Fruit fly (Drosophila melanogaster) whole organism, embryonic: ENCODE measurements around the gene MAGE.

Experiments used
- ATbp ChIP-seq: fragments of 200-800 bp; sonication (Bioruptor generic); optimal IDR thresholded peaks from 2 replicates; lab custom pipeline; 2017; ENCODE audit warnings: missing biosample characterization, mild to moderate bottlenecking, missing genetic modification characterization, missing genetic modification reagents
- Asciz ChIP-seq: fragments of 200-800 bp; sonication (Bioruptor generic); optimal IDR thresholded peaks from 2 replicates; lab custom pipeline; 2017; ENCODE audit warnings: missing biosample characterization, mild to moderate bottlenecking, missing genetic modification characterization, missing genetic modification reagents
- C15 ChIP-seq: fragments of 200-800 bp; sonication (Bioruptor generic); IDR thresholded peaks from 3 replicates; pipeline ENCODE4 v1.3.6; 2022; ENCODE audit warnings: missing biosample characterization, missing genetic modification characterization
- CG10267 ChIP-seq: fragments of 200-800 bp; sonication (Bioruptor generic); optimal IDR thresholded peaks from 2 replicates; lab custom pipeline; 2018; ENCODE audit warnings: missing biosample characterization, mild to moderate bottlenecking, missing genetic modification characterization, moderate library complexity
- CG10462 ChIP-seq: fragments of 200-800 bp; sonication (Bioruptor generic); optimal IDR thresholded peaks from 2 replicates; lab custom pipeline; 2016; ENCODE audit warnings: missing biosample characterization, missing genetic modification characterization
- CG10543 ChIP-seq: fragments of 200-800 bp; sonication (Bioruptor generic); optimal IDR thresholded peaks from 3 replicates; lab custom pipeline; 2017; ENCODE audit warnings: missing biosample characterization, mild to moderate bottlenecking, missing genetic modification characterization, moderate library complexity
- CG12236 ChIP-seq: fragments of 200-800 bp; sonication (Bioruptor generic); optimal IDR thresholded peaks from 2 replicates; lab custom pipeline; 2016; ENCODE audit warnings: missing biosample characterization, missing genetic modification characterization
- CG12391 ChIP-seq: fragments of 200-800 bp; sonication (Bioruptor generic); optimal IDR thresholded peaks from 3 replicates; lab custom pipeline; 2018; ENCODE audit warnings: missing biosample characterization, mild to moderate bottlenecking, missing genetic modification characterization, moderate library complexity
- CG13123 ChIP-seq: fragments of 200-800 bp; sonication (Bioruptor generic); optimal IDR thresholded peaks from 2 replicates; lab custom pipeline; 2016; ENCODE audit warnings: missing biosample characterization, missing genetic modification characterization
- CG14710 ChIP-seq: fragments of 200-800 bp; sonication (Bioruptor generic); optimal IDR thresholded peaks from 3 replicates; lab custom pipeline; 2019; ENCODE audit warnings: missing biosample characterization, mild to moderate bottlenecking, missing genetic modification characterization, moderate library complexity
- CG17361 ChIP-seq: fragments of 200-800 bp; sonication (Bioruptor generic); IDR thresholded peaks from 3 replicates; pipeline ENCODE4 v1.3.6; 2022; ENCODE audit warnings: missing biosample characterization, missing genetic modification characterization
- CG18619 ChIP-seq: fragments of 200-800 bp; sonication (Bioruptor generic); optimal IDR thresholded peaks from 3 replicates; lab custom pipeline; 2017; ENCODE audit warnings: missing biosample characterization, mild to moderate bottlenecking, missing genetic modification characterization
- CG18764 ChIP-seq: fragments of 200-800 bp; sonication (Bioruptor generic); optimal IDR thresholded peaks from 3 replicates; lab custom pipeline; 2016; ENCODE audit warnings: missing biosample characterization, missing genetic modification characterization
- CG2116 ChIP-seq: fragments of 200-800 bp; sonication (Bioruptor generic); optimal IDR thresholded peaks from 3 replicates; lab custom pipeline; 2018; ENCODE audit warnings: missing biosample characterization, mild to moderate bottlenecking, missing genetic modification characterization
- CG2199 ChIP-seq: fragments of 200-800 bp; sonication (Bioruptor generic); IDR thresholded peaks from 3 replicates; pipeline ENCODE4 v1.3.6; 2022; ENCODE audit warnings: missing biosample characterization, missing genetic modification characterization
- CG34376 ChIP-seq: fragments of 200-800 bp; sonication (Bioruptor generic); optimal IDR thresholded peaks from 2 replicates; lab custom pipeline; 2018; ENCODE audit warnings: missing biosample characterization, mild to moderate bottlenecking, missing genetic modification characterization
- CG4424 ChIP-seq: fragments of 200-800 bp; sonication (Bioruptor generic); optimal IDR thresholded peaks from 3 replicates; lab custom pipeline; 2016; ENCODE audit warnings: missing biosample characterization, missing genetic modification characterization
- CG4617 ChIP-seq: fragments of 200-800 bp; sonication (Bioruptor generic); optimal IDR thresholded peaks from 3 replicates; lab custom pipeline; 2016; ENCODE audit warnings: missing biosample characterization, missing genetic modification characterization, borderline replicate concordance
- CG5953 ChIP-seq: fragments of 200-800 bp; sonication (Bioruptor generic); IDR thresholded peaks from 2 replicates; pipeline ENCODE4 v1.3.6; 2022; ENCODE audit warnings: missing biosample characterization, missing genetic modification characterization
- CG6683 ChIP-seq: fragments of 200-800 bp; sonication (Bioruptor generic); optimal IDR thresholded peaks from 2 replicates; lab custom pipeline; 2017; ENCODE audit warnings: missing biosample characterization, mild to moderate bottlenecking, missing genetic modification characterization, missing genetic modification reagents
- CG8924 ChIP-seq: fragments of 200-800 bp; optimal IDR thresholded peaks from 3 replicates; lab custom pipeline; 2019; ENCODE audit warnings: missing biosample characterization, mild to moderate bottlenecking, missing genetic modification characterization, moderate library complexity
- Chrac-16 ChIP-seq: fragments of 200-800 bp; sonication (Bioruptor generic); optimal IDR thresholded peaks from 3 replicates; lab custom pipeline; 2016; ENCODE audit warnings: missing biosample characterization, missing genetic modification characterization
- ERR ChIP-seq: fragments of 200-800 bp; sonication (Bioruptor generic); optimal IDR thresholded peaks from 2 replicates; lab custom pipeline; 2016; ENCODE audit warnings: missing biosample characterization, missing genetic modification characterization
- Gug ChIP-seq: fragments of 200-800 bp; sonication (Bioruptor generic); IDR thresholded peaks from 4 replicates; pipeline ENCODE4 v1.3.6; 2022; ENCODE audit warnings: missing biosample characterization, missing genetic modification characterization
- Hr3 ChIP-seq: fragments of 200-800 bp; sonication (Bioruptor generic); optimal IDR thresholded peaks from 3 replicates; lab custom pipeline; 2016; ENCODE audit warnings: missing biosample characterization, missing genetic modification characterization
- Hsf ChIP-seq: fragments of 200-800 bp; sonication (Bioruptor generic); optimal IDR thresholded peaks from 3 replicates; lab custom pipeline; 2016; ENCODE audit warnings: missing biosample characterization, missing genetic modification characterization
- Med ChIP-seq: fragments of 200-800 bp; sonication (Bioruptor generic); peaks from one replicate; lab custom pipeline; 2016; ENCODE audit warnings: missing biosample characterization, missing genetic modification characterization, mild to moderate bottlenecking, inconsistent platforms, moderate library complexity
- NfI ChIP-seq: fragments of 200-800 bp; sonication (Bioruptor generic); optimal IDR thresholded peaks from 3 replicates; lab custom pipeline; 2018; ENCODE audit warnings: missing biosample characterization, mild to moderate bottlenecking, missing genetic modification characterization, moderate library complexity
- Pdp1 ChIP-seq, 2 experiments: fragments of 200-800 bp; sonication (Bioruptor generic); optimal IDR thresholded peaks; 3 replicates each; lab custom pipeline; 2016; ENCODE audit warnings: missing biosample characterization in 2 of 2, missing genetic modification characterization in 2 of 2, mild to moderate bottlenecking in 1 of 2, moderate library complexity in 1 of 2
- Scr ChIP-seq: fragments of 200-800 bp; sonication (Bioruptor generic); IDR thresholded peaks from 2 replicates; pipeline ENCODE4 v1.3.6; 2022; ENCODE audit warnings: missing biosample characterization, missing genetic modification characterization; ENCODE audit not compliant: partially characterized antibody
- Taf1 ChIP-seq: fragments of 200-800 bp; sonication (Bioruptor generic); IDR thresholded peaks from 2 replicates; pipeline ENCODE4 v1.3.6; 2022; ENCODE audit warnings: missing biosample characterization, missing genetic modification characterization
- ac ChIP-seq: fragments of 200-800 bp; sonication (Bioruptor generic); optimal IDR thresholded peaks from 3 replicates; lab custom pipeline; 2017; ENCODE audit warnings: missing biosample characterization, mild to moderate bottlenecking, missing genetic modification characterization
- ara ChIP-seq: fragments of 200-800 bp; sonication (Bioruptor generic); IDR thresholded peaks from 2 replicates; pipeline ENCODE4 v1.3.6; 2022; ENCODE audit warnings: missing biosample characterization, missing genetic modification characterization
- bbx ChIP-seq: fragments of 200-800 bp; sonication (Bioruptor generic); IDR thresholded peaks from 2 replicates; pipeline ENCODE4 v1.3.6; 2022; ENCODE audit warnings: missing biosample characterization, missing genetic modification characterization; ENCODE audit not compliant: partially characterized antibody
- bcd ChIP-seq: fragments of 200-800 bp; sonication (Bioruptor generic); optimal IDR thresholded peaks from 2 replicates; lab custom pipeline; 2017; ENCODE audit warnings: missing biosample characterization, mild to moderate bottlenecking, missing genetic modification characterization
- chm ChIP-seq: fragments of 200-800 bp; sonication (Bioruptor generic); IDR thresholded peaks from 2 replicates; pipeline ENCODE4 v1.3.6; 2022; ENCODE audit warnings: missing biosample characterization, missing genetic modification characterization
- croc ChIP-seq: fragments of 200-800 bp; sonication (Bioruptor generic); conservative IDR thresholded peaks from 3 replicates; pipeline ENCODE4 v1.3.6; 2022; ENCODE audit warnings: missing biosample characterization, missing genetic modification characterization
- esg ChIP-seq: fragments of 200-800 bp; sonication (Bioruptor generic); conservative IDR thresholded peaks from 2 replicates; pipeline ENCODE4 v1.3.6; 2022; ENCODE audit warnings: missing biosample characterization, missing genetic modification characterization
- ftz-f1 ChIP-seq: fragments of 200-800 bp; sonication (Bioruptor generic); optimal IDR thresholded peaks from 2 replicates; lab custom pipeline; 2016; ENCODE audit warnings: missing biosample characterization, missing genetic modification characterization
- gfzf ChIP-seq: fragments of 200-800 bp; sonication (Bioruptor generic); optimal IDR thresholded peaks from 2 replicates; lab custom pipeline; 2016; ENCODE audit warnings: missing biosample characterization, mild to moderate bottlenecking, missing genetic modification characterization, moderate library complexity
- ken ChIP-seq: fragments of 200-800 bp; sonication (Bioruptor generic); IDR thresholded peaks from 3 replicates; pipeline ENCODE4 v1.3.6; 2022; ENCODE audit warnings: missing biosample characterization, missing genetic modification characterization
- mam ChIP-seq: fragments of 200-800 bp; sonication (Bioruptor generic); optimal IDR thresholded peaks from 3 replicates; lab custom pipeline; 2016; ENCODE audit warnings: missing biosample characterization, missing genetic modification characterization
- mirr ChIP-seq: fragments of 200-800 bp; sonication (Bioruptor generic); optimal IDR thresholded peaks from 3 replicates; lab custom pipeline; 2018; ENCODE audit warnings: missing biosample characterization, mild to moderate bottlenecking, missing genetic modification characterization
- nerfin-2 ChIP-seq: fragments of 200-800 bp; sonication (Bioruptor generic); IDR thresholded peaks from 2 replicates; pipeline ENCODE4 v1.3.6; 2022; ENCODE audit warnings: missing biosample characterization, missing genetic modification characterization; ENCODE audit not compliant: partially characterized antibody
- otp ChIP-seq: fragments of 200-800 bp; sonication (Bioruptor generic); IDR thresholded peaks from 3 replicates; pipeline ENCODE4, ENCODE4 v1.3.6; 2022; ENCODE audit warnings: missing biosample characterization, missing genetic modification characterization
- pzg ChIP-seq: fragments of 200-800 bp; sonication (Bioruptor generic); optimal IDR thresholded peaks from 3 replicates; lab custom pipeline; 2018; ENCODE audit warnings: missing biosample characterization, mild to moderate bottlenecking, missing genetic modification characterization, moderate library complexity
- wor ChIP-seq: fragments of 200-800 bp; sonication (Bioruptor generic); IDR thresholded peaks from 2 replicates; pipeline ENCODE4 v1.3.6; 2022; ENCODE audit warnings: missing biosample characterization, missing genetic modification characterization
- zen2 ChIP-seq: fragments of 200-800 bp; sonication (Bioruptor generic); IDR thresholded peaks from 3 replicates; pipeline ENCODE4 v1.3.6; 2022; ENCODE audit warnings: missing biosample characterization, missing genetic modification characterization; ENCODE audit not compliant: partially characterized antibody
- zf30C ChIP-seq: fragments of 200-800 bp; sonication (Bioruptor generic); optimal IDR thresholded peaks from 3 replicates; lab custom pipeline; 2018; ENCODE audit warnings: missing biosample characterization, mild to moderate bottlenecking, missing genetic modification characterization

The MAGE gene

dm6 chr3R:7186242-7187092 is 31.5 kb upstream of the MAGE start, which contains the start of the genes CG10055 and lap (continued):
- TF ChIP-seq Chrac-16 (GFP tag; lab: Kevin White, UChicago) (no peak), mam (GFP tag; lab: Kevin White, UChicago) (no peak), bbx (GFP tag; lab: Robert Waterston, UW) (peak; percentile 47; the same call in 1 of the 2 replicates), esg (GFP tag; lab: Robert Waterston, UW) (no peak), nerfin-2 (GFP tag; lab: Robert Waterston, UW) (no peak), CG2199 (GFP tag; lab: Robert Waterston, UW) (no peak), Hsf (GFP tag; lab: Kevin White, UChicago) (no peak), wor (no peak), bcd (GFP tag; lab: Kevin White, UChicago) (no peak), chm (GFP tag; lab: Robert Waterston, UW) (no peak), Gug (GFP tag; lab: Robert Waterston, UW) (no peak), ERR (GFP tag; lab: Kevin White, UChicago) (no peak), Taf1 (GFP tag; lab: Robert Waterston, UW) (no peak), CG10543 (GFP tag; lab: Kevin White, UChicago) (no peak), CG5953 (GFP tag; lab: Robert Waterston, UW) (no peak), ac (GFP tag; lab: Kevin White, UChicago) (no peak), zen2 (GFP tag; lab: Robert Waterston, UW) (no peak), ftz-f1 (no peak), croc (GFP tag; lab: Robert Waterston, UW) (no peak), C15 (GFP tag; lab: Robert Waterston, UW) (no peak), CG10462 (no peak), CG4617 (GFP tag; lab: Kevin White, UChicago) (peak; percentile 65), pzg (GFP tag; lab: Kevin White, UChicago) (peak; percentile 73), otp (no peak), CG6683 (GFP tag; lab: Kevin White, UChicago) (no peak), ara (GFP tag; lab: Robert Waterston, UW) (no peak), Med (GFP tag; lab: Kevin White, UChicago) (peak; percentile 74), NfI (GFP tag; lab: Kevin White, UChicago) (peak; percentile 11), CG4424 (GFP tag; lab: Kevin White, UChicago) (no peak), CG34376 (GFP tag; lab: Kevin White, UChicago) (no peak), CG18619 (GFP tag; lab: Kevin White, UChicago) (no peak), CG8924 (tag; lab: Kevin White, UChicago) (peak; percentile 20), zf30C (GFP tag; lab: Kevin White, UChicago) (no peak), Hr3 (GFP tag; lab: Kevin White, UChicago) (peak; percentile 5), CG18764 (GFP tag; lab: Kevin White, UChicago) (no peak), CG14710 (tag; lab: Kevin White, UChicago) (no peak), mirr (GFP tag; lab: Kevin White, UChicago) (no peak), Scr (GFP tag; lab: Robert Waterston, UW) (peak; percentile 60; the same call in 1 of the 2 replicates), CG13123 (GFP tag; lab: Kevin White, UChicago) (no peak), CG2116 (GFP tag; lab: Kevin White, UChicago) (peak; percentile 35), CG12391 (tag; lab: Kevin White, UChicago) (peak; percentile 50), gfzf (GFP tag; lab: Kevin White, UChicago) (peak; percentile 93), ATbp (GFP tag; lab: Kevin White, UChicago) (no peak), Asciz (GFP tag; lab: Kevin White, UChicago) (no peak), CG10267 (tag; lab: Kevin White, UChicago) (peak; percentile 28), CG12236 (GFP tag; lab: Kevin White, UChicago) (no peak), Pdp1 (GFP tag; optimal IDR thresholded peaks at IDR 0.05; lab: Kevin White, UChicago) (no peak), ken (no peak), CG17361 (no peak; the same call in 2 of the 3 replicates)
